Worm (Caenorhabditis elegans) whole organism, L1 larva: Measurements from ENCODE around the gene F49E11.7.

Experiments used
- elt-2 ChIP-seq: sonication (generic microtip); optimal IDR thresholded peaks from 2 replicates; lab custom pipeline; 2016; ENCODE audit warnings: missing genetic modification characterization, mild to moderate bottlenecking, inconsistent platforms, missing compliant biosample characterization, missing genetic modification reagents
- fkh-4 ChIP-seq: sonication (generic microtip); optimal IDR thresholded peaks from 2 replicates; lab custom pipeline; 2016; ENCODE audit warnings: missing compliant biosample characterization, missing genetic modification characterization, borderline replicate concordance
- lin-35 ChIP-seq, 2 experiments: fragments of 150-350 bp; optimal IDR thresholded peaks; 2 replicates each; lab custom pipeline; 2014; ENCODE audit warnings: missing biosample characterization in 2 of 2, missing genetic modification characterization in 2 of 2, missing genetic modification reagents in 2 of 2
- mdl-1 ChIP-seq, 2 experiments: fragments of 150-350 bp; optimal IDR thresholded peaks; 2 replicates each; lab custom pipeline; 2014 to 2017; ENCODE audit warnings: missing biosample characterization in 2 of 2, missing genetic modification characterization in 2 of 2, inconsistent platforms in 1 of 2
- nhr-90 ChIP-seq: sonication (generic microtip); optimal IDR thresholded peaks from 2 replicates; lab custom pipeline; 2016; ENCODE audit warnings: mild to moderate bottlenecking, missing genetic modification characterization, missing compliant biosample characterization; ENCODE audit not compliant: poor library complexity
- tbx-2 ChIP-seq: sonication (generic microtip); optimal IDR thresholded peaks from 2 replicates; lab custom pipeline; 2016; ENCODE audit warnings: missing genetic modification characterization, missing compliant biosample characterization
- unc-30 ChIP-seq: sonication (generic microtip); optimal IDR thresholded peaks from 2 replicates; lab custom pipeline; 2017; ENCODE audit warnings: missing biosample characterization, missing genetic modification characterization
- unc-62 ChIP-seq: fragments of 150-350 bp; optimal IDR thresholded peaks from 2 replicates; lab custom pipeline; 2014; ENCODE audit warnings: missing biosample characterization, missing genetic modification reagents, missing genetic modification characterization

DNA sequence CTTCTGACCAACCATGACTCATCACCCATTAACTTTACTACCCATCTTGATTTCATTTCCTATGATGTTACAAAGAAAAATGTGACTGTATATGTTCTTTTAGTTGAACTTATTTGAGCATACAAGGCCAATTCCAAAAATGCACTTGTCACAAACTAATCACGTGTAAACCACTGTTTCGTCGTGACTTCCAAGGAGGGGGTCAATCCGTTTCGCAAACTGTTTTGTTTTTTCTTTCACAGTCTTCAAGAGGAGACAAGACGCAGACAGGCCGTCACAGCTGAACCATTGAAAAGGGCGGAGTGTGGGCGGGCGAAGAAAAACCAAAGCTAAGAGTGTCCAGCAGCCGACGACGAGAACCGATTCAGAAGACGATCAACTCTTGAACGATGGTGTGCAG is 26.5 kb downstream of the F49E11.7 start, which contains the start of gene C39E9.8:
- TF ChIP-seq elt-2 (tag; lab: Kevin White, UChicago) (no peak), unc-30 (no peak), fkh-4 (tag; lab: Kevin White, UChicago) (no peak), tbx-2 (tag; lab: Kevin White, UChicago) (no peak), unc-62 (no peak), mdl-1 (tag; optimal IDR thresholded peaks at IDR 0.05; lab: Kevin White, UChicago) (peak in 1 of 2 experiments; percentile 18), lin-35 (GFP tag; optimal IDR thresholded peaks at IDR 0.05; lab: Kevin White, UChicago) (peak in 1 of 2 experiments; percentile 63), nhr-90 (tag; lab: Kevin White, UChicago) (peak; percentile 43)
